Worm (Caenorhabditis elegans) whole organism, L1 larva: ENCODE data around the gene srh-82.
A peak's percentile ranks its signal among the peaks of the same experiment; 100 is the strongest.

Experiments used
- alr-1 ChIP-seq: fragments of 200-800 bp; sonication (Bioruptor generic); optimal IDR thresholded peaks from 2 replicates; lab custom pipeline; 2018; ENCODE audit warnings: borderline replicate concordance, mild to moderate bottlenecking, missing genetic modification characterization, missing compliant biosample characterization
- efl-1 ChIP-seq, 4 experiments: fragments of 150-350 bp; optimal IDR thresholded peaks in 3 of 4; peaks in 1 of 4; 1 replicate in 1 of 4; 2 replicates in 3 of 4; lab custom pipeline; 2014; ENCODE audit warnings: missing biosample characterization in 2 of 4, missing genetic modification characterization in 2 of 4, missing genetic modification reagents in 2 of 4
- mab-9 ChIP-seq: fragments of 200-800 bp; sonication (Bioruptor generic); IDR thresholded peaks from 2 replicates; pipeline ENCODE4 v1.3.6; 2022; ENCODE audit warnings: missing genetic modification reagents, missing genetic modification characterization, missing compliant biosample characterization
- nhr-237 ChIP-seq: fragments of 150-350 bp; optimal IDR thresholded peaks from 2 replicates; lab custom pipeline; 2014; ENCODE audit warnings: missing biosample characterization, missing genetic modification characterization
- sptf-1 ChIP-seq: fragments of 150-350 bp; optimal IDR thresholded peaks from 2 replicates; lab custom pipeline; 2014; ENCODE audit warnings: missing biosample characterization, missing genetic modification characterization
- ztf-4 ChIP-seq: fragments of 150-350 bp; optimal IDR thresholded peaks from 2 replicates; lab custom pipeline; 2014; ENCODE audit warnings: missing biosample characterization, missing genetic modification characterization

DNA sequence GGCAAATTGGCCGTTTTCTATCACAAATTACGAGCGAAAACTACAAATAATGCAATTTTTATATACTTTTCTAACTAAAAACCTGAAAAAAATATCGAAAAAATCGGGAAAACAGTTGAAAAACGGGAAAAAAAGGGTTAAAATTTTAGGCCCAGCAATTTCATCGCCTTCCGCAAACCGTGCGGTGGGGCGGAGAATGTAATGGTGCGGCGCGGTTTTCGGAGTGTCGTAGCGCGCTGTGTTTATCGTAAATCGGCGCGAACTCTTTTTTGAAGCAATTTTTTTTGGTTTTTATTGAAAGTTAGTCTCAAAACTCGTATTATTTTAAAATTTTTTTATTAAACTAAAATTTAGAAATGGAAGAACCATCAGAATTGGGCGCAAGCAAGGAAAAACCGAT, 40.4 kb upstream of the srh-82 start, which contains the start of gene picd-1:
- TF ChIP-seq nhr-237 (tag; lab: Kevin White, UChicago) = no peak
- no peak for TF ChIP-seq alr-1 (tag; lab: Kevin White, UChicago)
- no peak for TF ChIP-seq ztf-4 (tag; lab: Kevin White, UChicago)
- peak; percentile 79 to 82 for TF ChIP-seq efl-1 (optimal IDR thresholded peaks at IDR 0.05; lab: Kevin White, UChicago)
- TF ChIP-seq efl-1 (GFP tag; optimal IDR thresholded peaks at IDR 0.05 in 1 of 2; lab: Kevin White, UChicago) = peak; percentile 84 to 98
- TF ChIP-seq mab-9 = no peak
- no peak for TF ChIP-seq sptf-1 (tag; lab: Kevin White, UChicago)
